Fruit fly (Drosophila melanogaster) whole organism, embryonic: ENCODE measurements around the gene smg.
A peak's percentile ranks its signal among the peaks of the same experiment; 100 is the strongest.

Experiments
- B-H1 ChIP-seq: fragments of 200-800 bp; sonication (Bioruptor generic); IDR thresholded peaks from 3 replicates; pipeline ENCODE4 v1.3.6; 2022; ENCODE audit warnings: missing biosample characterization, missing genetic modification characterization
- CG11247 ChIP-seq: fragments of 200-800 bp; sonication (Bioruptor generic); IDR thresholded peaks from 2 replicates; pipeline ENCODE4 v1.3.6; 2022; ENCODE audit warnings: missing biosample characterization, missing genetic modification characterization
- CG12104 ChIP-seq: fragments of 200-800 bp; sonication (Bioruptor generic); optimal IDR thresholded peaks from 3 replicates; lab custom pipeline; 2016; ENCODE audit warnings: missing biosample characterization, missing genetic modification characterization
- CG13287 ChIP-seq: fragments of 200-800 bp; sonication (Bioruptor generic); IDR thresholded peaks from 2 replicates; pipeline ENCODE4 v1.3.6; 2022; ENCODE audit warnings: missing biosample characterization, missing genetic modification characterization; ENCODE audit not compliant: partially characterized antibody
- CG15269 ChIP-seq: fragments of 200-800 bp; sonication (Bioruptor generic); optimal IDR thresholded peaks from 2 replicates; lab custom pipeline; 2018; ENCODE audit warnings: missing biosample characterization, mild to moderate bottlenecking, missing genetic modification characterization, moderate library complexity
- CG15479 ChIP-seq: fragments of 200-800 bp; sonication (Bioruptor generic); optimal IDR thresholded peaks from 3 replicates; lab custom pipeline; 2019; ENCODE audit warnings: missing biosample characterization, mild to moderate bottlenecking, missing genetic modification characterization, moderate library complexity
- CG1647 ChIP-seq: fragments of 200-800 bp; sonication (Bioruptor generic); optimal IDR thresholded peaks from 3 replicates; lab custom pipeline; 2016; ENCODE audit warnings: missing biosample characterization, missing genetic modification characterization
- CG17912 ChIP-seq: fragments of 200-800 bp; sonication (Bioruptor generic); optimal IDR thresholded peaks from 2 replicates; lab custom pipeline; 2018; ENCODE audit warnings: missing biosample characterization, mild to moderate bottlenecking, missing genetic modification characterization
- CG2129 ChIP-seq: fragments of 200-800 bp; sonication (Bioruptor generic); IDR thresholded peaks from 2 replicates; pipeline ENCODE4 v1.3.6; 2022; ENCODE audit warnings: missing biosample characterization, missing genetic modification characterization; ENCODE audit not compliant: partially characterized antibody
- CG2199 ChIP-seq: fragments of 200-800 bp; sonication (Bioruptor generic); IDR thresholded peaks from 3 replicates; pipeline ENCODE4 v1.3.6; 2022; ENCODE audit warnings: missing biosample characterization, missing genetic modification characterization
- CG30431 ChIP-seq: fragments of 200-800 bp; sonication (Bioruptor generic); optimal IDR thresholded peaks from 2 replicates; lab custom pipeline; 2017; ENCODE audit warnings: missing biosample characterization, missing genetic modification characterization
- CG3065 ChIP-seq: fragments of 200-800 bp; sonication (Bioruptor generic); optimal IDR thresholded peaks from 2 replicates; lab custom pipeline; 2016; ENCODE audit warnings: missing biosample characterization, missing genetic modification characterization
- CG32767 ChIP-seq: fragments of 200-800 bp; sonication (Bioruptor generic); IDR thresholded peaks from 2 replicates; pipeline ENCODE4 v1.3.6; 2022; ENCODE audit warnings: missing biosample characterization, missing genetic modification characterization
- CG5953 ChIP-seq: fragments of 200-800 bp; sonication (Bioruptor generic); IDR thresholded peaks from 2 replicates; pipeline ENCODE4 v1.3.6; 2022; ENCODE audit warnings: missing biosample characterization, missing genetic modification characterization
- CG6175 ChIP-seq: fragments of 200-800 bp; sonication (Bioruptor generic); IDR thresholded peaks from 3 replicates; pipeline ENCODE4 v1.3.6; 2022; ENCODE audit warnings: missing biosample characterization, missing genetic modification characterization
- CG6689 ChIP-seq: fragments of 200-800 bp; sonication (Bioruptor generic); IDR thresholded peaks from 2 replicates; pipeline ENCODE4 v1.3.6; 2022; ENCODE audit warnings: missing biosample characterization, missing genetic modification characterization
- Deaf1 ChIP-seq: fragments of 200-800 bp; optimal IDR thresholded peaks from 3 replicates; lab custom pipeline; 2019; ENCODE audit warnings: missing biosample characterization, mild to moderate bottlenecking, missing genetic modification characterization, moderate library complexity
- Dp ChIP-seq: fragments of 200-800 bp; sonication (Bioruptor generic); optimal IDR thresholded peaks from 2 replicates; lab custom pipeline; 2018; ENCODE audit warnings: missing biosample characterization, mild to moderate bottlenecking, missing genetic modification characterization, moderate library complexity
- GATAe ChIP-seq: fragments of 200-800 bp; sonication (Bioruptor generic); conservative IDR thresholded peaks from 2 replicates; pipeline ENCODE4 v1.3.6; 2022; ENCODE audit warnings: missing biosample characterization, missing genetic modification characterization
- Hr51 ChIP-seq, 2 experiments: fragments of 200-800 bp; sonication (Bioruptor generic); optimal IDR thresholded peaks; 2 replicates in 1 of 2; 3 replicates in 1 of 2; lab custom pipeline; 2016 to 2018; ENCODE audit warnings: missing biosample characterization in 2 of 2, missing genetic modification characterization in 2 of 2, mild to moderate bottlenecking in 1 of 2, moderate library complexity in 1 of 2
- Hr78 ChIP-seq, 2 experiments: fragments of 200-800 bp in 1 of 2; fragments of >200 bp in 1 of 2; sonication (Bioruptor generic) in 1 of 2; optimal IDR thresholded peaks; 2 replicates each; lab custom pipeline; 2017 to 2019; ENCODE audit warnings: missing biosample characterization in 2 of 2, missing genetic modification characterization in 2 of 2, mild to moderate bottlenecking in 1 of 2, moderate library complexity in 1 of 2
- MTF-1 ChIP-seq: fragments of 200-800 bp; sonication (Bioruptor generic); optimal IDR thresholded peaks from 2 replicates; lab custom pipeline; 2018; ENCODE audit warnings: missing biosample characterization, mild to moderate bottlenecking, missing genetic modification characterization, borderline replicate concordance
- Med ChIP-seq: fragments of 200-800 bp; sonication (Bioruptor generic); peaks from one replicate; lab custom pipeline; 2016; ENCODE audit warnings: missing biosample characterization, missing genetic modification characterization, mild to moderate bottlenecking, inconsistent platforms, moderate library complexity
- Meics ChIP-seq: fragments of 200-800 bp; sonication (Bioruptor generic); optimal IDR thresholded peaks from 2 replicates; lab custom pipeline; 2017; ENCODE audit warnings: missing biosample characterization, mild to moderate bottlenecking, missing genetic modification characterization
- Ravus ChIP-seq: fragments of 200-800 bp; sonication (Bioruptor generic); IDR thresholded peaks from 2 replicates; pipeline ENCODE4 v1.3.6; 2022; ENCODE audit warnings: missing biosample characterization, missing genetic modification characterization
- ap ChIP-seq: fragments of 200-800 bp; sonication (Bioruptor generic); IDR thresholded peaks from 2 replicates; pipeline ENCODE4 v1.3.6; 2022; ENCODE audit warnings: missing biosample characterization, missing genetic modification characterization
- ara ChIP-seq: fragments of 200-800 bp; sonication (Bioruptor generic); IDR thresholded peaks from 2 replicates; pipeline ENCODE4 v1.3.6; 2022; ENCODE audit warnings: missing biosample characterization, missing genetic modification characterization
- cg ChIP-seq: fragments of 200-800 bp; sonication (Bioruptor generic); optimal IDR thresholded peaks from 3 replicates; lab custom pipeline; 2019; ENCODE audit warnings: missing biosample characterization, mild to moderate bottlenecking, missing genetic modification characterization, moderate library complexity
- crol ChIP-seq: fragments of 200-800 bp; sonication (Bioruptor generic); IDR thresholded peaks from 2 replicates; pipeline ENCODE4 v1.3.6; 2022; ENCODE audit warnings: missing biosample characterization, missing genetic modification characterization
- eyg ChIP-seq: fragments of 200-800 bp; sonication (Bioruptor generic); optimal IDR thresholded peaks from 3 replicates; lab custom pipeline; 2016; ENCODE audit warnings: missing biosample characterization, missing genetic modification characterization
- gem ChIP-seq: fragments of 200-800 bp; sonication (Bioruptor generic); optimal IDR thresholded peaks from 2 replicates; lab custom pipeline; 2019; ENCODE audit warnings: missing biosample characterization, mild to moderate bottlenecking, missing genetic modification characterization, moderate library complexity
- gsb ChIP-seq: fragments of 200-800 bp; sonication (Bioruptor generic); IDR thresholded peaks from 2 replicates; pipeline ENCODE4 v1.3.6; 2022; ENCODE audit warnings: missing biosample characterization, missing genetic modification characterization
- inv ChIP-seq: fragments of 200-800 bp; sonication (Bioruptor generic); IDR thresholded peaks from 2 replicates; pipeline ENCODE4 v1.3.6; 2022; ENCODE audit warnings: missing biosample characterization, missing genetic modification characterization; ENCODE audit not compliant: partially characterized antibody
- kni ChIP-seq: fragments of 200-800 bp; sonication (Bioruptor generic); optimal IDR thresholded peaks from 3 replicates; lab custom pipeline; 2017; ENCODE audit warnings: mild to moderate bottlenecking, missing biosample characterization, missing genetic modification reagents, missing genetic modification characterization
- phol ChIP-seq: fragments of 200-800 bp; sonication (Bioruptor generic); optimal IDR thresholded peaks from 3 replicates; lab custom pipeline; 2018; ENCODE audit warnings: missing biosample characterization, mild to moderate bottlenecking, missing genetic modification characterization, moderate library complexity
- scrt ChIP-seq: fragments of 200-800 bp; sonication (Bioruptor generic); optimal IDR thresholded peaks from 2 replicates; lab custom pipeline; 2018; ENCODE audit warnings: missing biosample characterization, mild to moderate bottlenecking, missing genetic modification characterization, moderate library complexity
- sim ChIP-seq: fragments of 200-800 bp; sonication (Bioruptor generic); IDR thresholded peaks from 2 replicates; pipeline ENCODE4 v1.3.6; 2022; ENCODE audit warnings: missing biosample characterization, missing genetic modification characterization
- slbo ChIP-seq: fragments of 200-800 bp; sonication (Bioruptor generic); IDR thresholded peaks from 2 replicates; pipeline ENCODE4 v1.3.6; 2022; ENCODE audit warnings: missing biosample characterization, missing genetic modification characterization
- sug ChIP-seq: fragments of 200-800 bp; optimal IDR thresholded peaks from 2 replicates; lab custom pipeline; 2019; ENCODE audit warnings: missing biosample characterization, mild to moderate bottlenecking, missing genetic modification characterization, moderate library complexity
- tll ChIP-seq, 2 experiments: fragments of 200-800 bp in 1 of 2; fragments of >200 bp in 1 of 2; sonication (Bioruptor generic) in 1 of 2; optimal IDR thresholded peaks; 2 replicates each; lab custom pipeline; 2017 to 2019; ENCODE audit warnings: missing biosample characterization in 2 of 2, missing genetic modification characterization in 2 of 2, mild to moderate bottlenecking in 1 of 2, moderate library complexity in 1 of 2
- twi ChIP-seq: fragments of 200-800 bp; optimal IDR thresholded peaks from 2 replicates; lab custom pipeline; 2019; ENCODE audit warnings: missing biosample characterization, mild to moderate bottlenecking, missing genetic modification characterization, moderate library complexity
- vfl ChIP-seq: fragments of 200-800 bp; sonication (Bioruptor generic); optimal IDR thresholded peaks from 2 replicates; lab custom pipeline; 2016; ENCODE audit warnings: missing biosample characterization, missing genetic modification characterization

Gene smg

DNA sequence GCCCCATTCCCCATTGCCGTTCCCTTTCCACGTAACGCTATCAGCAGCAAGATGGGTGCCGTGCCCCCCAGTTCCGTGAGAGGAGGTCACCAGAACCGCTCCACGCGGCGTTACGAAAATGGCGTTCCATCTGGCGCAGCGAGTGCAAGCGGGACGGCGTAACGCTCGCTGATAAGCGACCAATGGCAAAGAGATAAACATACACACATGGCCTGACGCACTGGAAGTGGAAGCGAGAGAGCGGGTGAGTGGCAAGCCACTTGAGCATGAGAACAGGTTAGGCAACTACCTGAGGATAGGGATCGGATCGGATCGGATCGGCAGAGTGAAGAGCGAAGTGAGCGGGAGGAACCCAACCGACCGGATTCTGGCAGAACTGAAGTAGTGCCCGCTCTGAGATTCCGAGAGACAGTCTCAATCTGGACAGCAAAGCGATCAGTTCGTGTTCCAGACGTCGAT lies 7.0 kb upstream of the smg start, which contains the start of gene Doc3 (continued):
- TF ChIP-seq CG1647 (GFP tag; lab: Kevin White, UChicago) (no peak), CG12104 (GFP tag; lab: Kevin White, UChicago) (no peak), vfl (peak; percentile 38), CG6175 (GFP tag; lab: Robert Waterston, UW) (peak; percentile 67; the same call in 1 of the 3 replicates), CG30431 (GFP tag; lab: Kevin White, UChicago) (no peak), B-H1 (GFP tag; lab: Robert Waterston, UW) (no peak), sim (GFP tag; lab: Robert Waterston, UW) (no peak), CG32767 (GFP tag; lab: Robert Waterston, UW) (peak; percentile 38; the same call in 1 of the 2 replicates), tll (GFP tag; optimal IDR thresholded peaks at IDR 0.05; lab: Kevin White, UChicago) (no peak), gsb (GFP tag; lab: Robert Waterston, UW) (no peak), Hr78 (GFP tag; optimal IDR thresholded peaks at IDR 0.05; lab: Kevin White, UChicago) (peak in 1 of 2 experiments; percentile 94), Dp (GFP tag; lab: Kevin White, UChicago) (no peak), eyg (GFP tag; lab: Kevin White, UChicago) (no peak), CG5953 (GFP tag; lab: Robert Waterston, UW) (no peak), ara (no peak), MTF-1 (GFP tag; lab: Kevin White, UChicago) (no peak), sug (peak; percentile 96), Meics (GFP tag; lab: Kevin White, UChicago) (no peak), scrt (GFP tag; lab: Kevin White, UChicago) (no peak), CG6689 (GFP tag; lab: Robert Waterston, UW) (no peak), CG15269 (tag; lab: Kevin White, UChicago) (no peak), gem (tag; lab: Kevin White, UChicago) (no peak), twi (tag; lab: Kevin White, UChicago) (peak; percentile 66), CG3065 (no peak), Ravus (GFP tag; lab: Robert Waterston, UW) (no peak), CG13287 (peak; percentile 37; the same call in 1 of the 2 replicates), ap (GFP tag; lab: Robert Waterston, UW) (no peak), CG15479 (GFP tag; lab: Kevin White, UChicago) (peak; percentile 92), GATAe (GFP tag; lab: Robert Waterston, UW) (peak; percentile 82), cg (peak; percentile 60), slbo (peak; percentile 23; the same call in 1 of the 2 replicates), Med (GFP tag; lab: Kevin White, UChicago) (peak; percentile 67), CG17912 (GFP tag; lab: Kevin White, UChicago) (no peak), crol (GFP tag; lab: Robert Waterston, UW) (peak; percentile 90), kni (peak; percentile 83), CG2199 (GFP tag; lab: Robert Waterston, UW) (peak; percentile 29; the same call in 1 of the 3 replicates), CG11247 (GFP tag; lab: Robert Waterston, UW) (no peak), inv (GFP tag; lab: Robert Waterston, UW) (no peak), Deaf1 (peak; percentile 53), phol (tag; lab: Kevin White, UChicago) (peak; percentile 82), Hr51 (GFP tag; optimal IDR thresholded peaks at IDR 0.05; lab: Kevin White, UChicago) (no peak), CG2129 (GFP tag; lab: Robert Waterston, UW) (no peak)
- TF ChIP-seq, all 482 proteins: peak for 60
